Worm (Caenorhabditis elegans): ENCODE results near the gene Y37D8A.5.

The Y37D8A.5 gene

DNA sequence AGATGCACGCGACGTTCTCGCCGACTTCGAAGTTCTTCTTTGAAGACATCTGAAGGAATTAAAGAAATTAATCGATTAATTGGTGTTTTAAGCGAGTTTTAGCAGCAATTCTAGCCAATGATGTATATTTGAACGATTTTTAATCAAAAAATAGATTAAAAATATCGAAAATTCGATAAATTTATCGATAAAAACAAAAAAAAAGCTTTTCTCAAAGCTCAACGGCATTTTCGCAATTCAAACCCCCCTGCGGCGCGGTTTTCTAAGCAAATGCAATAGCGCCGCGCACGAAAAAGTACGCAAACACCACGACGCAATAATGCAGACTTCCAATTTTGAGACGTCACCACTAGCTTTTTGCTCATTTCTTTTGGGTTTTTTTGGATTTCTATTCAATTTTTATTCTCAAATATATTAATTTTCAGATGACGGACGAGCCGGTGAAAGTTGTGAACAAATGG lies 19.3 kb upstream of the Y37D8A.5 start, which contains the start of the genes mrg-1 and spcs-2:
Gene mrg-1, minus strand, starts transcription at position 51 of the 461 bp plus-strand sequence.
Gene spcs-2, plus strand, starts transcription at position 426 of the 461 bp plus-strand sequence.
- no peak for TF ChIP-seq pqm-1 (tag; optimal IDR thresholded peaks at IDR 0.05)
- no peak for TF ChIP-seq ceh-9 (tag; optimal IDR thresholded peaks at IDR 0.05)
- no peak for TF ChIP-seq ama-1 (optimal IDR thresholded peaks at IDR 0.05)
- TF ChIP-seq fkh-10 (GFP tag; optimal IDR thresholded peaks at IDR 0.05), result no peak
- TF ChIP-seq Y22D7AL.16 (tag; optimal IDR thresholded peaks at IDR 0.05), result peak; percentile 25
- peak; percentile 27; the same call in 1 of the 2 replicates for TF ChIP-seq sox-2 (GFP tag; IDR thresholded peaks at IDR 0.05)
- TF ChIP-seq tbx-7 (tag; optimal IDR thresholded peaks at IDR 0.05), result peak; percentile 34
- peak; percentile 44 for TF ChIP-seq ets-4 (tag; optimal IDR thresholded peaks at IDR 0.05)
- TF ChIP-seq sdc-2 (tag; optimal IDR thresholded peaks at IDR 0.05), result no peak
- no peak for TF ChIP-seq ceh-22 (tag; optimal IDR thresholded peaks at IDR 0.05)
- TF ChIP-seq nhr-232 (tag; optimal IDR thresholded peaks at IDR 0.05), result no peak
- TF ChIP-seq pha-2 (tag; optimal IDR thresholded peaks at IDR 0.05), result peak; percentile 47
- TF ChIP-seq pha-4 (tag; optimal IDR thresholded peaks at IDR 0.05), result no peak
- peak; percentile 62 for TF ChIP-seq gmeb-2 (tag; optimal IDR thresholded peaks at IDR 0.05)
- TF ChIP-seq pat-9 (tag; optimal IDR thresholded peaks at IDR 0.05), result peak; percentile 69
- TF ChIP-seq ceh-30 (tag; optimal IDR thresholded peaks at IDR 0.05), result peak; percentile 50
- peak; percentile 81 for TF ChIP-seq F13H6.1 (tag; optimal IDR thresholded peaks at IDR 0.05)
- peak; percentile 48 for TF ChIP-seq odd-2 (tag; optimal IDR thresholded peaks at IDR 0.05)
- peak; percentile 47 for TF ChIP-seq fkh-6 (tag; optimal IDR thresholded peaks at IDR 0.05)
- TF ChIP-seq ztf-16 (tag; optimal IDR thresholded peaks at IDR 0.05), result peak; percentile 78
- no peak for TF ChIP-seq unc-55 (GFP tag; optimal IDR thresholded peaks at IDR 0.05)
- peak; percentile 84 for TF ChIP-seq K02D7.2 (tag; optimal IDR thresholded peaks at IDR 0.05)
- TF ChIP-seq ref-2 (tag; optimal IDR thresholded peaks at IDR 0.05), result peak; percentile 80
- peak; percentile 45 for TF ChIP-seq ahr-1 (tag; optimal IDR thresholded peaks at IDR 0.05)
- peak; percentile 43 for TF ChIP-seq dve-1 (tag; optimal IDR thresholded peaks at IDR 0.05)
- TF ChIP-seq ceh-19 (GFP tag; optimal IDR thresholded peaks at IDR 0.05), result peak; percentile 81
- peak; percentile 55 for TF ChIP-seq eyg-1 (tag; optimal IDR thresholded peaks at IDR 0.05)
- TF ChIP-seq hlh-13 (GFP tag; optimal IDR thresholded peaks at IDR 0.05), result no peak
- TF ChIP-seq sox-4 (tag; optimal IDR thresholded peaks at IDR 0.05), result peak; percentile 69
- no peak for TF ChIP-seq nhr-11 (tag; optimal IDR thresholded peaks at IDR 0.05)
- no peak for TF ChIP-seq dmd-4 (tag; optimal IDR thresholded peaks at IDR 0.05; ENCODE audit: borderline replicate concordance)
- peak; percentile 21 for TF ChIP-seq hlh-8 (tag; optimal IDR thresholded peaks at IDR 0.05)
- TF ChIP-seq che-1 (tag; optimal IDR thresholded peaks at IDR 0.05), result peak; percentile 59
- peak; percentile 50 for TF ChIP-seq ceh-48 (tag; optimal IDR thresholded peaks at IDR 0.05)
- no peak for TF ChIP-seq elt-4 (tag; optimal IDR thresholded peaks at IDR 0.05)
- peak; percentile 88 for TF ChIP-seq ceh-14 (tag; optimal IDR thresholded peaks at IDR 0.05)
- peak; percentile 66 for TF ChIP-seq ttx-3 (tag; optimal IDR thresholded peaks at IDR 0.05)
- TF ChIP-seq ceh-34 (tag; optimal IDR thresholded peaks at IDR 0.05), result peak; percentile 88
- TF ChIP-seq elt-2 (tag; optimal IDR thresholded peaks at IDR 0.05), result peak; percentile 80
- TF ChIP-seq pax-1 (tag; optimal IDR thresholded peaks at IDR 0.05), result peak; percentile 10
- TF ChIP-seq C38D4.7 (GFP tag; optimal IDR thresholded peaks at IDR 0.05), result peak; percentile 48
- peak; percentile 38 for TF ChIP-seq lin-11 (tag; optimal IDR thresholded peaks at IDR 0.05)
- peak; percentile 39 for TF ChIP-seq npax-4 (tag; optimal IDR thresholded peaks at IDR 0.05)
- TF ChIP-seq tbx-2 (tag; optimal IDR thresholded peaks at IDR 0.05), result peak; percentile 87
- peak; percentile 10 for TF ChIP-seq lim-6 (tag; optimal IDR thresholded peaks at IDR 0.05)
- peak; percentile 58 for TF ChIP-seq unc-42 (tag; optimal IDR thresholded peaks at IDR 0.05)
- TF ChIP-seq zip-5 (tag; optimal IDR thresholded peaks at IDR 0.05), result peak; percentile 60
- no peak for TF ChIP-seq hlh-30 (tag; optimal IDR thresholded peaks at IDR 0.05; ENCODE audit: insufficient read depth)
- TF ChIP-seq C08G9.2 (tag; optimal IDR thresholded peaks at IDR 0.05), result peak; percentile 43
- TF ChIP-seq pros-1 (tag; optimal IDR thresholded peaks at IDR 0.05), result no peak
- TF ChIP-seq syd-9 (tag; optimal IDR thresholded peaks at IDR 0.05), result peak; percentile 47
- TF ChIP-seq unc-86 (tag; optimal IDR thresholded peaks at IDR 0.05), result peak; percentile 86
- no peak for TF ChIP-seq hlh-15 (tag; optimal IDR thresholded peaks at IDR 0.05)
- TF ChIP-seq ceh-18 (tag; optimal IDR thresholded peaks at IDR 0.05), result peak; percentile 66

Measured in whole organism, late embryonic.